Worm (Caenorhabditis elegans) whole organism, early embryonic: ENCODE data around the gene srlf-27.

Source experiments
- B0310.2 ChIP-seq: sonication (generic microtip); optimal IDR thresholded peaks from 2 replicates; lab custom pipeline; 2016; ENCODE audit warnings: mild to moderate bottlenecking, missing genetic modification characterization, missing compliant biosample characterization
- F13C5.2 ChIP-seq: sonication (generic microtip); optimal IDR thresholded peaks from 2 replicates; lab custom pipeline; 2017; ENCODE audit warnings: mild to moderate bottlenecking, missing genetic modification characterization, inconsistent platforms, missing compliant biosample characterization
- aly-1 ChIP-seq: sonication (generic microtip); optimal IDR thresholded peaks from 2 replicates; lab custom pipeline; 2016; ENCODE audit warnings: missing genetic modification characterization, missing compliant biosample characterization
- ama-1 ChIP-seq: fragments of 150-350 bp; optimal IDR thresholded peaks from 2 replicates; lab custom pipeline; 2014
- ceh-13 ChIP-seq: fragments of 200-800 bp; sonication (Bioruptor generic); optimal IDR thresholded peaks from 2 replicates; lab custom pipeline; 2018; ENCODE audit warnings: mild to moderate bottlenecking, missing genetic modification characterization, missing compliant biosample characterization
- ceh-36 ChIP-seq: sonication (generic microtip); optimal IDR thresholded peaks from 2 replicates; lab custom pipeline; 2016; ENCODE audit warnings: missing genetic modification characterization, inconsistent platforms, missing compliant biosample characterization
- ets-7 ChIP-seq: sonication (generic microtip); optimal IDR thresholded peaks from 2 replicates; lab custom pipeline; 2016; ENCODE audit warnings: missing genotype, missing genetic modification characterization, missing compliant biosample characterization
- flt-1 ChIP-seq: fragments of 200-800 bp; sonication (Bioruptor generic); IDR thresholded peaks from 2 replicates; pipeline ENCODE4 v1.3.6; 2022; ENCODE audit warnings: missing genetic modification characterization, missing compliant biosample characterization
- hmbx-1 ChIP-seq: sonication (generic microtip); optimal IDR thresholded peaks from 2 replicates; lab custom pipeline; 2016; ENCODE audit warnings: mild to moderate bottlenecking, missing genetic modification characterization, missing compliant biosample characterization
- hmg-4 ChIP-seq: fragments of 200-800 bp; sonication (Bioruptor generic); optimal IDR thresholded peaks from 2 replicates; lab custom pipeline; 2018; ENCODE audit warnings: mild to moderate bottlenecking, missing genetic modification characterization, missing compliant biosample characterization
- hnd-1 ChIP-seq: sonication (generic microtip); optimal IDR thresholded peaks from 2 replicates; lab custom pipeline; 2016; ENCODE audit warnings: missing genetic modification characterization, missing compliant biosample characterization
- pes-1 ChIP-seq: fragments of 200-800 bp; sonication (Bioruptor generic); IDR thresholded peaks from 2 replicates; pipeline ENCODE4 v1.3.6; 2022; ENCODE audit warnings: missing genetic modification reagents, missing genetic modification characterization, missing compliant biosample characterization
- scrt-1 ChIP-seq: fragments of 200-800 bp; sonication (Bioruptor generic); IDR thresholded peaks from 2 replicates; pipeline ENCODE4 v1.3.6; 2022; ENCODE audit warnings: missing genetic modification characterization, missing compliant biosample characterization
- sea-1 ChIP-seq: fragments of 200-800 bp; sonication (Bioruptor generic); conservative IDR thresholded peaks from 2 replicates; pipeline ENCODE4 v1.3.6; 2022; ENCODE audit warnings: missing genetic modification characterization, missing compliant biosample characterization
- tbx-11 ChIP-seq: fragments of 200-800 bp; sonication (Bioruptor generic); IDR thresholded peaks from 2 replicates; pipeline ENCODE4 v1.3.6; 2022; ENCODE audit warnings: missing genetic modification characterization, missing compliant biosample characterization
- tbx-37 ChIP-seq: fragments of 200-800 bp; sonication (Bioruptor generic); conservative IDR thresholded peaks from 2 replicates; pipeline ENCODE4 v1.3.6; 2022; ENCODE audit warnings: missing genetic modification reagents, missing genetic modification characterization, missing compliant biosample characterization
- tra-4 ChIP-seq: sonication (generic microtip); optimal IDR thresholded peaks from 2 replicates; lab custom pipeline; 2017; ENCODE audit warnings: missing genetic modification characterization, missing compliant biosample characterization

srlf-27 gene

ce11 chrIV:14617059-14617458 is 20.5 kb upstream of the srlf-27 start:
- no peak for TF ChIP-seq hnd-1 (tag; lab: Kevin White, UChicago)
- no peak for TF ChIP-seq aly-1 (tag; lab: Kevin White, UChicago)
- no peak for TF ChIP-seq F13C5.2 (tag; lab: Kevin White, UChicago)
- TF ChIP-seq tbx-11 (GFP tag; lab: Robert Waterston, UW): no peak
- TF ChIP-seq scrt-1 (GFP tag; lab: Robert Waterston, UW): no peak
- no peak for TF ChIP-seq flt-1 (GFP tag; lab: Robert Waterston, UW)
- TF ChIP-seq ceh-36 (tag; lab: Kevin White, UChicago): no peak
- TF ChIP-seq hmbx-1 (tag; lab: Kevin White, UChicago): no peak
- TF ChIP-seq B0310.2 (tag; lab: Kevin White, UChicago): no peak
- no peak for TF ChIP-seq ets-7 (tag; lab: Kevin White, UChicago)
- TF ChIP-seq pes-1 (GFP tag; lab: Robert Waterston, UW): no peak
- no peak for TF ChIP-seq tbx-37 (GFP tag; lab: Robert Waterston, UW)
- no peak for TF ChIP-seq ceh-13 (GFP tag; lab: Kevin White, UChicago)
- no peak for TF ChIP-seq tra-4 (tag; lab: Kevin White, UChicago)
- no peak for TF ChIP-seq hmg-4 (GFP tag; lab: Kevin White, UChicago)
- TF ChIP-seq sea-1 (GFP tag; lab: Robert Waterston, UW): no peak
- TF ChIP-seq ama-1: no peak

ce11 chrIV:14617498-14617897 is 20.0 kb upstream of the srlf-27 start:
- TF ChIP-seq tbx-11 (GFP tag; lab: Robert Waterston, UW): no peak
- TF ChIP-seq pes-1 (GFP tag; lab: Robert Waterston, UW): no peak
- no peak for TF ChIP-seq flt-1 (GFP tag; lab: Robert Waterston, UW)
- TF ChIP-seq ama-1: no peak
- TF ChIP-seq tbx-37 (GFP tag; lab: Robert Waterston, UW): no peak
- TF ChIP-seq F13C5.2 (tag; lab: Kevin White, UChicago): no peak
- no peak for TF ChIP-seq hmg-4 (GFP tag; lab: Kevin White, UChicago)
- TF ChIP-seq ets-7 (tag; lab: Kevin White, UChicago): no peak
- TF ChIP-seq hmbx-1 (tag; lab: Kevin White, UChicago): no peak
- no peak for TF ChIP-seq tra-4 (tag; lab: Kevin White, UChicago)

ce11 chrIV:14617985-14618384 is 19.5 kb upstream of the srlf-27 start:
- TF ChIP-seq F13C5.2 (tag; lab: Kevin White, UChicago): no peak
- TF ChIP-seq B0310.2 (tag; lab: Kevin White, UChicago): no peak
- no peak for TF ChIP-seq tra-4 (tag; lab: Kevin White, UChicago)
- no peak for TF ChIP-seq hnd-1 (tag; lab: Kevin White, UChicago)
- no peak for TF ChIP-seq flt-1 (GFP tag; lab: Robert Waterston, UW)
- no peak for TF ChIP-seq hmg-4 (GFP tag; lab: Kevin White, UChicago)
- TF ChIP-seq tbx-37 (GFP tag; lab: Robert Waterston, UW): no peak
- no peak for TF ChIP-seq pes-1 (GFP tag; lab: Robert Waterston, UW)
- TF ChIP-seq scrt-1 (GFP tag; lab: Robert Waterston, UW): no peak
- no peak for TF ChIP-seq aly-1 (tag; lab: Kevin White, UChicago)
- no peak for TF ChIP-seq tbx-11 (GFP tag; lab: Robert Waterston, UW)
- TF ChIP-seq ets-7 (tag; lab: Kevin White, UChicago): no peak
- no peak for TF ChIP-seq ama-1
- TF ChIP-seq ceh-13 (GFP tag; lab: Kevin White, UChicago): no peak
- TF ChIP-seq sea-1 (GFP tag; lab: Robert Waterston, UW): no peak

- TF ChIP-seq ceh-36 (tag; lab: Kevin White, UChicago) (no peak), hmg-4 (GFP tag; lab: Kevin White, UChicago) (no peak), ama-1 (no peak)
Observed at ce11 chrIV:14618551-14618950, 19.0 kb upstream of the srlf-27 start.

ce11 chrIV:14620042-14620441 is 17.5 kb upstream of the srlf-27 start:
- TF ChIP-seq aly-1 (tag; lab: Kevin White, UChicago): no peak

- TF ChIP-seq ama-1 (no peak), tbx-37 (GFP tag; lab: Robert Waterston, UW) (no peak), aly-1 (tag; lab: Kevin White, UChicago) (no peak), ets-7 (tag; lab: Kevin White, UChicago) (no peak), F13C5.2 (tag; lab: Kevin White, UChicago) (no peak), B0310.2 (tag; lab: Kevin White, UChicago) (no peak), hmg-4 (GFP tag; lab: Kevin White, UChicago) (no peak), tbx-11 (GFP tag; lab: Robert Waterston, UW) (no peak), ceh-36 (tag; lab: Kevin White, UChicago) (no peak)
Observed at ce11 chrIV:14620543-14620942, 17.0 kb upstream of the srlf-27 start.

- no peak for TF ChIP-seq tra-4 (tag; lab: Kevin White, UChicago)
- no peak for TF ChIP-seq sea-1 (GFP tag; lab: Robert Waterston, UW)
- TF ChIP-seq tbx-11 (GFP tag; lab: Robert Waterston, UW): no peak
- TF ChIP-seq ama-1: no peak
- TF ChIP-seq pes-1 (GFP tag; lab: Robert Waterston, UW): no peak
- TF ChIP-seq hmbx-1 (tag; lab: Kevin White, UChicago): no peak
- no peak for TF ChIP-seq ets-7 (tag; lab: Kevin White, UChicago)
- TF ChIP-seq tbx-37 (GFP tag; lab: Robert Waterston, UW): no peak
- TF ChIP-seq flt-1 (GFP tag; lab: Robert Waterston, UW): no peak
- TF ChIP-seq ceh-36 (tag; lab: Kevin White, UChicago): no peak
- no peak for TF ChIP-seq F13C5.2 (tag; lab: Kevin White, UChicago)
- no peak for TF ChIP-seq B0310.2 (tag; lab: Kevin White, UChicago)
- TF ChIP-seq hmg-4 (GFP tag; lab: Kevin White, UChicago): no peak
- no peak for TF ChIP-seq hnd-1 (tag; lab: Kevin White, UChicago)
- no peak for TF ChIP-seq aly-1 (tag; lab: Kevin White, UChicago)
- TF ChIP-seq ceh-13 (GFP tag; lab: Kevin White, UChicago): no peak
- no peak for TF ChIP-seq scrt-1 (GFP tag; lab: Robert Waterston, UW)
Observed at ce11 chrIV:14621117-14621516, 16.4 kb upstream of the srlf-27 start.
